Worm (Caenorhabditis elegans) whole organism, L2 larva: Measurements from ENCODE around the gene T09D3.3.

Experiments
- blmp-1 ChIP-seq: sonication (generic microtip); optimal IDR thresholded peaks from 2 replicates; lab custom pipeline; 2017; ENCODE audit warnings: missing genetic modification characterization, mild to moderate bottlenecking, missing compliant biosample characterization, antibody characterized with exemption, moderate library complexity; ENCODE audit not compliant: insufficient read depth
- ceh-16 ChIP-seq: fragments of 150-350 bp; optimal IDR thresholded peaks from 2 replicates; lab custom pipeline; 2014; ENCODE audit warnings: missing biosample characterization, missing genetic modification characterization
- egl-27 ChIP-seq: sonication (generic microtip); optimal IDR thresholded peaks from 3 replicates; lab custom pipeline; 2017; ENCODE audit warnings: missing biosample characterization, missing genetic modification reagents, missing genetic modification characterization
- lin-11 ChIP-seq: fragments of 150-350 bp; sonication (generic microtip); optimal IDR thresholded peaks from 2 replicates; lab custom pipeline; 2014; ENCODE audit warnings: missing biosample characterization, missing genetic modification characterization, inconsistent platforms, mixed read lengths
- nhr-77 ChIP-seq: fragments of 150-350 bp; optimal IDR thresholded peaks from 2 replicates; lab custom pipeline; 2014; ENCODE audit warnings: missing biosample characterization, missing genetic modification characterization
- sma-9 ChIP-seq, 2 experiments: fragments of 150-350 bp in 1 of 2; sonication (generic microtip) in 1 of 2; optimal IDR thresholded peaks; 2 replicates each; lab custom pipeline; 2014 to 2016; ENCODE audit warnings: missing genetic modification characterization in 2 of 2, mild to moderate bottlenecking in 1 of 2, missing biosample characterization in 1 of 2, missing compliant biosample characterization in 1 of 2, missing genetic modification reagents in 1 of 2, moderate library complexity in 1 of 2

- no peak for TF ChIP-seq nhr-77
- no peak for TF ChIP-seq lin-11 (tag; lab: Kevin White, UChicago)
- no peak for TF ChIP-seq sma-9 (GFP tag; optimal IDR thresholded peaks at IDR 0.05; lab: Kevin White, UChicago)
- no peak for TF ChIP-seq sma-9 (tag; optimal IDR thresholded peaks at IDR 0.05; lab: Kevin White, UChicago)
- TF ChIP-seq egl-27 (tag; lab: Kevin White, UChicago) = no peak
- no peak for TF ChIP-seq ceh-16 (tag; lab: Kevin White, UChicago)
- TF ChIP-seq blmp-1 (tag; lab: Kevin White, UChicago) = no peak
Observed at ce11 chrV:5372118-5372517, 22.7 kb upstream of the T09D3.3 start, which contains the start of gene C35A11.3.
